Worm (Caenorhabditis elegans) whole organism, L1 larva: Measurements from ENCODE around the gene C16C10.9.

Experiments
- dsc-1 ChIP-seq: sonication (generic microtip); optimal IDR thresholded peaks from 2 replicates; lab custom pipeline; 2016; ENCODE audit warnings: mild to moderate bottlenecking, missing genetic modification characterization, missing compliant biosample characterization
- lir-3 ChIP-seq: sonication (generic microtip); optimal IDR thresholded peaks from 2 replicates; lab custom pipeline; 2016; ENCODE audit warnings: mild to moderate bottlenecking, missing genetic modification characterization, moderate library complexity, missing compliant biosample characterization; ENCODE audit not compliant: poor library complexity
- mep-1 ChIP-seq: fragments of 150-350 bp; optimal IDR thresholded peaks from 2 replicates; lab custom pipeline; 2014; ENCODE audit warnings: missing biosample characterization, missing genetic modification characterization
- nhr-47 ChIP-seq: sonication (generic microtip); optimal IDR thresholded peaks from 2 replicates; lab custom pipeline; 2016; ENCODE audit warnings: mild to moderate bottlenecking, missing genetic modification characterization, moderate library complexity, missing compliant biosample characterization
- pax-3 ChIP-seq: fragments of 200-800 bp; sonication (Bioruptor generic); optimal IDR thresholded peaks from 2 replicates; lab custom pipeline; 2018; ENCODE audit warnings: mild to moderate bottlenecking, missing genetic modification characterization, moderate library complexity, missing compliant biosample characterization
- snpc-4 ChIP-seq: fragments of 150-350 bp; optimal IDR thresholded peaks from 2 replicates; lab custom pipeline; 2014; ENCODE audit warnings: missing biosample characterization, missing genetic modification characterization

- TF ChIP-seq lir-3 (tag; lab: Kevin White, UChicago) = no peak
- TF ChIP-seq pax-3 = no peak
- TF ChIP-seq mep-1 (tag; lab: Kevin White, UChicago) = no peak
- no peak for TF ChIP-seq nhr-47 (tag; lab: Kevin White, UChicago)
- no peak for TF ChIP-seq dsc-1
- no peak for TF ChIP-seq snpc-4 (tag; lab: Kevin White, UChicago)
Measured at ce11 chrIII:4123277-4123676, 33.9 kb downstream of the C16C10.9 start.
